Worm (Caenorhabditis elegans) whole organism, L4 larva: Measurements from ENCODE around the gene C27D8.4.

Source experiments
- F37D6.2 ChIP-seq: sonication (generic microtip); optimal IDR thresholded peaks from 2 replicates; lab custom pipeline; 2016; ENCODE audit warnings: mild to moderate bottlenecking, missing genetic modification characterization, missing compliant biosample characterization
- F44E2.7 ChIP-seq: fragments of 200-800 bp; sonication (Bioruptor generic); IDR thresholded peaks from 2 replicates; pipeline ENCODE4 v2.1.2; 2022; ENCODE audit warnings: missing genetic modification characterization, missing compliant biosample characterization
- R02D3.7 ChIP-seq: fragments of 150-350 bp; sonication (generic microtip); optimal IDR thresholded peaks from 3 replicates; lab custom pipeline; 2014; ENCODE audit warnings: missing biosample characterization, missing genetic modification characterization
- Y48G9A.11 ChIP-seq: fragments of 200-800 bp; sonication (Bioruptor generic); IDR thresholded peaks from 2 replicates; pipeline ENCODE4 v1.3.6; 2022; ENCODE audit warnings: missing genetic modification reagents, missing genetic modification characterization, missing compliant biosample characterization
- Y5F2A.4 ChIP-seq: fragments of 200-800 bp; sonication (Bioruptor generic); optimal IDR thresholded peaks from 2 replicates; lab custom pipeline; 2018; ENCODE audit warnings: mild to moderate bottlenecking, missing genetic modification characterization, missing compliant biosample characterization
- aha-1 ChIP-seq: fragments of 150-350 bp; peaks from one replicate; lab custom pipeline; 2014; ENCODE audit warnings: missing biosample characterization, missing genetic modification characterization
- ama-1 ChIP-seq: fragments of 150-350 bp; optimal IDR thresholded peaks from 2 replicates; lab custom pipeline; 2014; ENCODE audit warnings: inconsistent platforms, mixed read lengths
- arid-1 ChIP-seq: fragments of 200-800 bp; sonication (Bioruptor generic); conservative IDR thresholded peaks from 2 replicates; pipeline ENCODE4 v1.3.6; 2022; ENCODE audit warnings: missing genetic modification reagents, missing genetic modification characterization, missing compliant biosample characterization
- ceh-20 ChIP-seq: fragments of 200-800 bp; sonication (Bioruptor generic); IDR thresholded peaks from 2 replicates; pipeline ENCODE4 v1.3.6; 2022; ENCODE audit warnings: missing genetic modification reagents, missing genetic modification characterization, missing compliant biosample characterization
- ctbp-1 ChIP-seq: fragments of 200-800 bp; sonication (Bioruptor generic); IDR thresholded peaks from 2 replicates; pipeline ENCODE4 v1.3.6; 2022; ENCODE audit warnings: missing genetic modification reagents, missing genetic modification characterization, missing compliant biosample characterization
- daf-12 ChIP-seq: fragments of 150-350 bp; optimal IDR thresholded peaks from 2 replicates; lab custom pipeline; 2014; ENCODE audit warnings: missing biosample characterization, missing genetic modification reagents, missing genetic modification characterization
- daf-16 ChIP-seq, 3 experiments: sonication (generic microtip); optimal IDR thresholded peaks; 2 replicates each; lab custom pipeline; 2016 to 2017; ENCODE audit warnings: missing genetic modification characterization in 3 of 3, missing genetic modification reagents in 3 of 3, mild to moderate bottlenecking in 2 of 3, missing compliant biosample characterization in 2 of 3, missing biosample characterization in 1 of 3, moderate library complexity in 1 of 3
- dmd-9 ChIP-seq: fragments of 200-800 bp; sonication (Bioruptor generic); IDR thresholded peaks from 2 replicates; pipeline ENCODE4 v1.3.6; 2022; ENCODE audit warnings: missing genetic modification reagents, missing genetic modification characterization, missing compliant biosample characterization
- dpl-1 ChIP-seq: fragments of 150-350 bp; optimal IDR thresholded peaks from 2 replicates; lab custom pipeline; 2014; ENCODE audit warnings: missing biosample characterization, missing genetic modification reagents, missing genetic modification characterization
- fkh-10 ChIP-seq: fragments of 150-350 bp; optimal IDR thresholded peaks from 2 replicates; lab custom pipeline; 2014; ENCODE audit warnings: missing biosample characterization, missing genetic modification reagents, missing genetic modification characterization
- hlh-11 ChIP-seq: fragments of 200-800 bp; sonication (Bioruptor generic); optimal IDR thresholded peaks from 2 replicates; lab custom pipeline; 2018; ENCODE audit warnings: mild to moderate bottlenecking, missing genetic modification characterization, missing compliant biosample characterization
- hmg-1.1 ChIP-seq: fragments of 200-800 bp; sonication (Bioruptor generic); IDR thresholded peaks from 2 replicates; pipeline ENCODE4 v1.3.6; 2022; ENCODE audit warnings: missing genetic modification reagents, missing genetic modification characterization, missing compliant biosample characterization
- lin-13 ChIP-seq: fragments of 150-350 bp; optimal IDR thresholded peaks from 2 replicates; lab custom pipeline; 2014; ENCODE audit warnings: missing biosample characterization, missing genetic modification reagents, missing genetic modification characterization
- lin-15B ChIP-seq: fragments of 150-350 bp; sonication (generic microtip); optimal IDR thresholded peaks from 3 replicates; lab custom pipeline; 2014; ENCODE audit warnings: missing biosample characterization, missing genetic modification characterization
- lin-39 ChIP-seq: fragments of 150-350 bp; optimal IDR thresholded peaks from 2 replicates; lab custom pipeline; 2014; ENCODE audit warnings: missing biosample characterization, missing genetic modification reagents, missing genetic modification characterization
- mdl-1 ChIP-seq, 2 experiments: fragments of 150-350 bp in 1 of 2; sonication (generic microtip) in 1 of 2; optimal IDR thresholded peaks; 2 replicates each; lab custom pipeline; 2014 to 2017; ENCODE audit warnings: missing biosample characterization in 2 of 2, missing genetic modification characterization in 2 of 2
- mdt-29 ChIP-seq: fragments of 200-800 bp; sonication (Bioruptor generic); IDR thresholded peaks from 2 replicates; pipeline ENCODE4 v1.3.6; 2022; ENCODE audit warnings: missing genetic modification reagents, missing genetic modification characterization, missing compliant biosample characterization
- nhr-11 ChIP-seq: fragments of 150-350 bp; optimal IDR thresholded peaks from 2 replicates; lab custom pipeline; 2014; ENCODE audit warnings: missing biosample characterization, missing genetic modification characterization
- nhr-25 ChIP-seq: sonication (generic microtip); optimal IDR thresholded peaks from 2 replicates; lab custom pipeline; 2017; ENCODE audit warnings: missing genetic modification characterization, mild to moderate bottlenecking, missing compliant biosample characterization, antibody characterized with exemption, moderate library complexity, borderline replicate concordance; ENCODE audit not compliant: insufficient read depth
- nhr-28 ChIP-seq: fragments of 150-350 bp; optimal IDR thresholded peaks from 2 replicates; lab custom pipeline; 2014; ENCODE audit warnings: missing biosample characterization, missing genetic modification characterization
- nhr-42 ChIP-seq: fragments of 200-800 bp; sonication (Bioruptor generic); IDR thresholded peaks from 2 replicates; pipeline ENCODE4 v1.3.6; 2022; ENCODE audit warnings: missing genetic modification characterization, missing compliant biosample characterization
- nhr-48 ChIP-seq: sonication (generic microtip); optimal IDR thresholded peaks from 2 replicates; lab custom pipeline; 2016; ENCODE audit warnings: mild to moderate bottlenecking, missing genetic modification characterization, missing compliant biosample characterization
- nhr-6 ChIP-seq: fragments of 150-350 bp; optimal IDR thresholded peaks from 2 replicates; lab custom pipeline; 2014; ENCODE audit warnings: missing biosample characterization, missing genetic modification characterization
- nhr-77 ChIP-seq: fragments of 150-350 bp; optimal IDR thresholded peaks from 2 replicates; lab custom pipeline; 2014; ENCODE audit warnings: missing biosample characterization, missing genetic modification characterization
- pha-4 ChIP-seq, 2 experiments: fragments of 150-350 bp in 1 of 2; fragments of 200-800 bp in 1 of 2; sonication (Bioruptor generic) in 1 of 2; IDR thresholded peaks in 1 of 2; optimal IDR thresholded peaks in 1 of 2; 2 replicates each; pipeline versions ENCODE4 v1.3.6 to Lab custom; 2014 to 2022; ENCODE audit warnings: missing genetic modification characterization in 2 of 2, missing genetic modification reagents in 2 of 2, missing biosample characterization in 1 of 2, missing compliant biosample characterization in 1 of 2
- rbr-2 ChIP-seq: sonication (generic microtip); optimal IDR thresholded peaks from 2 replicates; lab custom pipeline; 2016; ENCODE audit warnings: missing genotype, missing genetic modification characterization, missing compliant biosample characterization
- saeg-2 ChIP-seq: fragments of 200-800 bp; sonication (Bioruptor generic); IDR thresholded peaks from 2 replicates; pipeline ENCODE4 v1.3.6; 2022; ENCODE audit warnings: missing genetic modification reagents, missing genetic modification characterization, missing compliant biosample characterization
- set-16 ChIP-seq: fragments of 200-800 bp; sonication (Bioruptor generic); IDR thresholded peaks from 2 replicates; pipeline ENCODE4 v1.3.6; 2022; ENCODE audit warnings: missing genetic modification reagents, missing genetic modification characterization, missing compliant biosample characterization
- snpc-4 ChIP-seq: fragments of 150-350 bp; optimal IDR thresholded peaks from 2 replicates; lab custom pipeline; 2014; ENCODE audit warnings: missing biosample characterization, missing genetic modification characterization
- tra-1 ChIP-seq: fragments of 200-800 bp; sonication (Bioruptor generic); IDR thresholded peaks from 2 replicates; pipeline ENCODE4 v1.3.6; 2022; ENCODE audit warnings: missing genetic modification reagents, missing genetic modification characterization, missing compliant biosample characterization
- unc-130 ChIP-seq: sonication (generic microtip); optimal IDR thresholded peaks from 2 replicates; lab custom pipeline; 2016; ENCODE audit warnings: missing genetic modification reagents, missing genetic modification characterization, missing compliant biosample characterization
- unc-39 ChIP-seq: sonication (generic microtip); optimal IDR thresholded peaks from 2 replicates; lab custom pipeline; 2017; ENCODE audit warnings: missing biosample characterization, missing genetic modification characterization
- unc-62 ChIP-seq, 3 experiments: fragments of 150-350 bp in 1 of 3; sonication (generic microtip); optimal IDR thresholded peaks in 2 of 3; peaks in 1 of 3; 1 replicate in 1 of 3; 2 replicates in 2 of 3; lab custom pipeline; 2014 to 2017; ENCODE audit warnings: missing biosample characterization in 3 of 3, missing genetic modification characterization in 3 of 3, missing genetic modification reagents in 3 of 3, missing genotype in 1 of 3
- zag-1 ChIP-seq: fragments of 150-350 bp; optimal IDR thresholded peaks from 2 replicates; lab custom pipeline; 2014; ENCODE audit warnings: missing biosample characterization, missing genetic modification characterization
- zfp-2 ChIP-seq: sonication (generic microtip); optimal IDR thresholded peaks from 2 replicates; lab custom pipeline; 2016; ENCODE audit warnings: mild to moderate bottlenecking, missing genetic modification characterization, missing compliant biosample characterization
- zip-2 ChIP-seq: fragments of 150-350 bp; optimal IDR thresholded peaks from 2 replicates; lab custom pipeline; 2014; ENCODE audit warnings: missing biosample characterization, missing genetic modification characterization

C27D8.4 gene

ce11 chrIV:12715947-12716382 is 12.1 kb downstream of the C27D8.4 start (continued):
- 0 out of 2 replicates have a peak, but pooled peaks have one; percentile 36 for TF ChIP-seq ceh-20 (GFP tag; lab: Robert Waterston, UW)
- TF ChIP-seq nhr-42 (GFP tag; lab: Robert Waterston, UW) = 0 out of 2 replicates have a peak, but pooled peaks have one; percentile 23
- peak; percentile 45 for TF ChIP-seq nhr-48
- peak; percentile 40 for TF ChIP-seq nhr-77 (tag; lab: Kevin White, UChicago)
- TF ChIP-seq lin-15B (tag; lab: Kevin White, UChicago) = no peak

DNA sequence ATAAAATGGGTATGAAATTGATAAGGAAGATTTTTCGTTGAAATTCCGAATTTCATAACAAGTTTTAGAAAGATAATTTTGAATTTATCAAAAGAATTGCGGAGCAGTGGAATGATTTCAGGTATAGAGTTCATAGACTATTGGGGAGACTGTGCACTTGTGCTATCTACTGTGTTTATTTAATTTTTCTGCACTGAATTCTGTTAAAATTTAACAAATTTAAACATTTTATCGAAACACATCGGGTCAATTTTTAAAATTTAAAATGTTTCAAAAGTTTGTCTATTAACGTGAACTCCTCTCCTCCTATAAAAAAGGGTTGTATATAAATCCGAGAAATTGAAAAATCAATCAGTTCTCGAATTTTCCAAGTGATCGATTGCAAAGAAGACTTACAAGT is 13.6 kb downstream of the C27D8.4 start, which contains the start of gene C27D8.1:
C27D8.1 (plus strand) TSS at position 301 of the 400 bp plus-strand sequence.
- TF ChIP-seq aha-1 (tag; lab: Kevin White, UChicago) (peak; percentile 16), snpc-4 (tag; lab: Kevin White, UChicago) (no peak), daf-16 (GFP tag; optimal IDR thresholded peaks at IDR 0.05; lab: Kevin White, UChicago) (no peak), daf-16 (tag; optimal IDR thresholded peaks at IDR 0.05; lab: Kevin White, UChicago) (peak; percentile 9)

DNA sequence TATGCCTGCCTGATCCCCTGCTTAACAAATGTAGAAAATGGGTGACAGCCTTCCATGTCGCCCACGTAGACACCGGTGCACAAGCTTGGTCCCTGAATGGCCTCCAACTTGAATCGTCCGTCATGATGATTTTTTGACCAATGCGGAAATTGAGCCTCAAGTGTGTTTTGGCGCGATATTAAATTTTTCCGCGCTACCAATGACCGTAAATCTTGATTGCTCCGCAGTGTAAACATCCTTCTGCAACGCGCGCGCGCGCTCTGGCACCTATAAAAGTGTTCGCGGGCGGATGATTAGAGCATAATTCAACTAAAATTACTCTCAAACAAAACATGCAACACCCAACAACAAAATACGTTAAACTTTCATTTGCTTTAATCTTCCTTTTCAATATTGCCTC is 15.8 kb downstream of the C27D8.4 start, which contains the start of gene idpp-7:
idpp-7 (plus strand) TSS at position 301 of the 400 bp plus-strand sequence.
- TF ChIP-seq unc-62 (GFP tag; optimal IDR thresholded peaks at IDR 0.05 in 1 of 2; lab: Kevin White, UChicago) = no peak
- no peak for TF ChIP-seq unc-62 (tag; optimal IDR thresholded peaks at IDR 0.05; lab: Kevin White, UChicago)
- TF ChIP-seq nhr-42 (GFP tag; lab: Robert Waterston, UW) = no peak
- TF ChIP-seq unc-130 (GFP tag; lab: Kevin White, UChicago) = no peak
- TF ChIP-seq ama-1 (lab: Kevin White, UChicago) = no peak
- no peak for TF ChIP-seq lin-39 (tag; lab: Kevin White, UChicago)
- TF ChIP-seq dmd-9 (GFP tag; lab: Robert Waterston, UW) = no peak

DNA sequence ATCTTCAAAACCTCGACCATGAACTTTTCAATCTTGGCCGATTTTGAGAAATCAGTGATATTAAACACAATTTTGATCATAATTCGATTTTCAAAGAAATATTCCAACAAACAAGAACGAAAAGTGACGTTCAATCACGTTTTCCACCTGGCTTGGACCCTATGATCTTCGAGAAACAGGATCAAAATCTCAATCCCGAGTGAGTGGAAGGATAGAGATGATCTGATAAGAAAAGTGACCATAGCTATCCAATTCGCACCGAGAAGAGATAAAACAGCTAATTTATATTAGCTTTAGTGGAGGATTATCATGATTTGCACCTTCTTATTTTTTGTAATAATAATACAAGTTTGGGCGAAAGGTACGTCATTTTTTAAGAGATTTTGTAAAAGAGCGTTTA is 17.2 kb downstream of the C27D8.4 start, which contains the start of gene T23F6.2:
T23F6.2 (plus strand) TSS at position 251 of the 400 bp plus-strand sequence.
- no peak for TF ChIP-seq fkh-10 (GFP tag; lab: Kevin White, UChicago)
- TF ChIP-seq aha-1 (tag; lab: Kevin White, UChicago) = peak; percentile 44
- no peak for TF ChIP-seq nhr-25 (tag; lab: Kevin White, UChicago)
- TF ChIP-seq dpl-1 (GFP tag; lab: Kevin White, UChicago) = no peak
- TF ChIP-seq Y5F2A.4 (GFP tag; lab: Kevin White, UChicago) = no peak
- no peak for TF ChIP-seq F44E2.7 (GFP tag; lab: Robert Waterston, UW)
- TF ChIP-seq zag-1 = no peak
- TF ChIP-seq nhr-28 (tag; lab: Kevin White, UChicago) = peak; percentile 0
- no peak for TF ChIP-seq daf-12
- TF ChIP-seq arid-1 (GFP tag; lab: Robert Waterston, UW) = no peak

DNA sequence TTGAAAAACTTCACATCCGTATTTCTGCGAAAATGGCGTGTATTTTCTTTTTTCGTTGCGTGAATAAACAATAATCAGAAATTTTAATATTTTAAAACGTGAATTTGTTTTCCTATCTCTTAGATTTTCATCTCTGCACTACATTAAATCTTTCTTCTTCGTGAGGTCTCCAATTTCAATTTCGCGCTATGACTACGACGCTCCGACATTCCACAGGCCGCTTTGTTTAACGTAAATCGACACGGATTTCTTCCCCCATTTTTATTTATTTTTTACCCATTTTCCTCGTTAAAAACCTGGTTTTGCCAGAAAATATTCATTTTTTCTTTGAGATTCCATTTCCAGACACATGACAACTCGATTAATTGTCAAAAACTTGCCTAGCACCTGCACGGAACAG is 20.7 kb downstream of the C27D8.4 start, which contains the start of the genes T23F6.3 and rbd-1:
T23F6.3 (minus strand) TSS at position 120 of the 400 bp plus-strand sequence.
rbd-1 (plus strand) TSS at position 346 of the 400 bp plus-strand sequence.
- TF ChIP-seq saeg-2 (GFP tag; lab: Robert Waterston, UW) = no peak
- TF ChIP-seq ama-1 (lab: Kevin White, UChicago) = no peak
- peak; percentile 81 for TF ChIP-seq R02D3.7 (tag; lab: Kevin White, UChicago)
- TF ChIP-seq tra-1 (GFP tag; lab: Robert Waterston, UW) = peak; percentile 40; the same call in 1 of the 2 replicates
- peak; percentile 66 for TF ChIP-seq hlh-11
- TF ChIP-seq ctbp-1 (GFP tag; lab: Robert Waterston, UW) = peak; percentile 51; the same call in 1 of the 2 replicates
- no peak for TF ChIP-seq unc-39
- peak; percentile 80 for TF ChIP-seq nhr-77 (tag; lab: Kevin White, UChicago)
- no peak for TF ChIP-seq set-16
- TF ChIP-seq lin-13 (GFP tag; lab: Kevin White, UChicago) = peak; percentile 59
- no peak for TF ChIP-seq F44E2.7 (GFP tag; lab: Robert Waterston, UW)
- TF ChIP-seq zip-2 (tag; lab: Kevin White, UChicago) = no peak
- TF ChIP-seq rbr-2 = peak; percentile 67
- no peak for TF ChIP-seq zfp-2
- peak; percentile 60 for TF ChIP-seq nhr-6 (tag; lab: Kevin White, UChicago)
- peak; percentile 100 for TF ChIP-seq Y48G9A.11 (GFP tag; lab: Robert Waterston, UW)
- TF ChIP-seq mdl-1 (tag; optimal IDR thresholded peaks at IDR 0.05; lab: Kevin White, UChicago) = peak in 1 of 2 experiments; percentile 22
- TF ChIP-seq nhr-42 (GFP tag; lab: Robert Waterston, UW) = peak; percentile 66; the same call in 1 of the 2 replicates
- no peak for TF ChIP-seq F37D6.2 (tag; lab: Kevin White, UChicago)
- peak; percentile 75 for TF ChIP-seq hmg-1.1 (GFP tag; lab: Robert Waterston, UW)
- peak; percentile 65 for TF ChIP-seq nhr-11
- peak; percentile 54; the same call in 1 of the 2 replicates for TF ChIP-seq pha-4 (GFP tag; IDR thresholded peaks at IDR 0.05; lab: Robert Waterston, UW)
- TF ChIP-seq pha-4 (tag; optimal IDR thresholded peaks at IDR 0.05; lab: Kevin White, UChicago) = peak; percentile 83
- no peak for TF ChIP-seq mdt-29
- no peak for TF ChIP-seq nhr-25 (tag; lab: Kevin White, UChicago)
